Fruit fly (Drosophila melanogaster): ENCODE results near the gene Taf6.

Taf6 gene

dm6 chr3L:19559171-19559570, 39.7 kb upstream of the Taf6 start:
- TF ChIP-seq Hr4 (GFP tag; optimal IDR thresholded peaks at IDR 0.05): no peak
- no peak for TF ChIP-seq CG34406 (GFP tag; optimal IDR thresholded peaks at IDR 0.05)
- TF ChIP-seq Sox102F (GFP tag; optimal IDR thresholded peaks at IDR 0.05): peak; percentile 7
- peak; percentile 77 for TF ChIP-seq fkh (GFP tag; optimal IDR thresholded peaks at IDR 0.05)
- TF ChIP-seq CG31627 (GFP tag; optimal IDR thresholded peaks at IDR 0.05): no peak
- TF ChIP-seq CG3032 (tag; optimal IDR thresholded peaks at IDR 0.05): no peak
- TF ChIP-seq CG15336 (GFP tag; IDR thresholded peaks at IDR 0.05): no peak
- no peak for TF ChIP-seq CG3919 (GFP tag; optimal IDR thresholded peaks at IDR 0.05)
- no peak for TF ChIP-seq Met (GFP tag; optimal IDR thresholded peaks at IDR 0.05)
- TF ChIP-seq svp (GFP tag): peak; percentile 5

- TF ChIP-seq CG6276 (GFP tag; optimal IDR thresholded peaks at IDR 0.05) (peak; percentile 75), esn (GFP tag; optimal IDR thresholded peaks at IDR 0.05) (no peak), Ets21C (GFP tag; optimal IDR thresholded peaks at IDR 0.05) (no peak), CG10631 (GFP tag; optimal IDR thresholded peaks at IDR 0.05) (no peak), cyc (GFP tag; optimal IDR thresholded peaks at IDR 0.05) (no peak), svp (GFP tag) (no peak), CG16779 (tag; optimal IDR thresholded peaks at IDR 0.05) (no peak), salr (GFP tag; optimal IDR thresholded peaks at IDR 0.05) (no peak), Hr38 (GFP tag; optimal IDR thresholded peaks at IDR 0.05) (peak; percentile 72), spab (GFP tag; optimal IDR thresholded peaks at IDR 0.05) (no peak), dsx (GFP tag; optimal IDR thresholded peaks at IDR 0.05; ENCODE audit: poor library complexity, severe bottlenecking) (peak; percentile 65), ss (GFP tag; optimal IDR thresholded peaks at IDR 0.05) (peak in 1 of 2 experiments; percentile 69)
Measured at dm6 chr3L:19560005-19560694, 38.7 kb upstream of the Taf6 start.

dm6 chr3L:19560695-19561246, 38.1 kb upstream of the Taf6 start:
- TF ChIP-seq Hr4 (GFP tag; optimal IDR thresholded peaks at IDR 0.05) (peak; percentile 98), Lpt (GFP tag; optimal IDR thresholded peaks at IDR 0.05) (peak; percentile 98), Ets96B (tag; optimal IDR thresholded peaks at IDR 0.05) (peak; percentile 98), spab (GFP tag; optimal IDR thresholded peaks at IDR 0.05) (peak; percentile 98), topi (GFP tag; optimal IDR thresholded peaks at IDR 0.05) (peak; percentile 99), CG9139 (GFP tag; optimal IDR thresholded peaks at IDR 0.05) (peak; percentile 98), cyc (GFP tag; optimal IDR thresholded peaks at IDR 0.05) (peak; percentile 98), CG10631 (GFP tag; optimal IDR thresholded peaks at IDR 0.05) (peak; percentile 99), CG6808 (GFP tag; optimal IDR thresholded peaks at IDR 0.05) (peak; percentile 99), esn (GFP tag; optimal IDR thresholded peaks at IDR 0.05) (peak; percentile 99), Eip75B (GFP tag; optimal IDR thresholded peaks at IDR 0.05) (peak; percentile 99), CG6276 (GFP tag; optimal IDR thresholded peaks at IDR 0.05) (peak; percentile 96), CG8119 (GFP tag; IDR thresholded peaks at IDR 0.05) (peak; percentile 99), CG16779 (tag; optimal IDR thresholded peaks at IDR 0.05) (peak; percentile 95), eg (GFP tag; IDR thresholded peaks at IDR 0.05) (peak; percentile 99), Eip93F (GFP tag; optimal IDR thresholded peaks at IDR 0.05) (peak; percentile 99), OdsH (GFP tag; optimal IDR thresholded peaks at IDR 0.05) (peak; percentile 98), CG6854 (GFP tag; optimal IDR thresholded peaks at IDR 0.05) (peak; percentile 98), CG4318 (GFP tag; optimal IDR thresholded peaks at IDR 0.05) (peak; percentile 96), Sox14 (GFP tag; optimal IDR thresholded peaks at IDR 0.05) (peak; percentile 98), net (GFP tag; optimal IDR thresholded peaks at IDR 0.05) (peak; percentile 99), CG3032 (tag; optimal IDR thresholded peaks at IDR 0.05) (peak; percentile 99), Smox (GFP tag; optimal IDR thresholded peaks at IDR 0.05) (peak; percentile 98), fkh (GFP tag; optimal IDR thresholded peaks at IDR 0.05) (peak; percentile 79), CG6792 (GFP tag; optimal IDR thresholded peaks at IDR 0.05) (peak; percentile 98), CG11294 (GFP tag; IDR thresholded peaks at IDR 0.05) (peak; percentile 94), achi (GFP tag; optimal IDR thresholded peaks at IDR 0.05) (peak; percentile 98), CG15336 (GFP tag; IDR thresholded peaks at IDR 0.05) (peak; percentile 99), CG34406 (GFP tag; optimal IDR thresholded peaks at IDR 0.05) (peak; percentile 98), lz (GFP tag; optimal IDR thresholded peaks at IDR 0.05) (peak; percentile 98), CG11762 (GFP tag; optimal IDR thresholded peaks at IDR 0.05; ENCODE audit: insufficient read depth) (peak; percentile 97), CG1621 (tag; optimal IDR thresholded peaks at IDR 0.05) (peak; percentile 96), Blimp-1 (GFP tag; optimal IDR thresholded peaks at IDR 0.05) (peak; percentile 94), dsx (GFP tag; optimal IDR thresholded peaks at IDR 0.05; ENCODE audit: poor library complexity, severe bottlenecking) (peak; percentile 98), dac (GFP tag; optimal IDR thresholded peaks at IDR 0.05) (peak; percentile 94), salr (GFP tag; optimal IDR thresholded peaks at IDR 0.05) (peak; percentile 93 to 97)
